Fruit fly (Drosophila melanogaster): ENCODE data around the gene CNMaR.

dm6 chr3L:9698193-9698642 is 54.3 kb downstream of the CNMaR start, which contains the start of gene Ubc4:
- TF ChIP-seq CTCF (optimal IDR thresholded peaks at IDR 0.05) = no peak
- TF ChIP-seq CG8478 (optimal IDR thresholded peaks at IDR 0.05) = no peak
